Worm (Caenorhabditis elegans) whole organism, early embryonic: ENCODE results near the gene vps-35.

ENCODE experiments used
- ama-1 ChIP-seq: fragments of 150-350 bp; optimal IDR thresholded peaks from 2 replicates; lab custom pipeline; 2014
- sea-1 ChIP-seq: fragments of 200-800 bp; sonication (Bioruptor generic); conservative IDR thresholded peaks from 2 replicates; pipeline ENCODE4 v1.3.6; 2022; ENCODE audit warnings: missing genetic modification characterization, missing compliant biosample characterization
- tra-4 ChIP-seq: sonication (generic microtip); optimal IDR thresholded peaks from 2 replicates; lab custom pipeline; 2017; ENCODE audit warnings: missing genetic modification characterization, missing compliant biosample characterization

DNA sequence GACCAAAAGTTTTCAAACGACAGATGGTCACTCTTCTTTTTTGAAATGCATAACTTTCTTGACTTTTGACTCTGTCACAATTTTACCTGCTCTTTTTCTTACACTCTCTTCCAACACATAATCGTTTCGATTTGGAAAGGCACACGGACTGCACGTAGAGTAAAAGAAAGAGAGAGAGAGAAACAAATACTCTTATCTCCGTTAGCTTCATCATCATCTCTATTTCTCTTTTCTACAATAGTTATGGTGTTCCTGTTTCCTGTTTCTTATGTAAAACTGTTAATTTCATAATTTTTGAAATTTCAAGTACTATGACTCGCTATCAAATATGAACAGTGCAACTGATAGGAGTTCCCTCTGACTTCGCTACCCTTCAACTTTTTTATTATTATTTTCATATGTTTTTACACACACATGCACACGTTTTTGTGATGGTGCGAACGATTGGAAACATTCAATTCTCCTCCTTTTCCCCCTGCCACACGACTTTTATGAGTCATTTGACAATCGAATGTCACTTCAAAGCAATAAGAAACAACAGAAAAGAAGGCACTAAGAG lies 22.6 kb downstream of the vps-35 start:
- TF ChIP-seq ama-1 (no peak), tra-4 (no peak), sea-1 (GFP tag; lab: Robert Waterston, UW) (no peak)
